Worm (Caenorhabditis elegans) whole organism, L4 larva: Measurements from ENCODE around the gene Y37E11AL.12.

Experiments
- ctbp-1 ChIP-seq: fragments of 200-800 bp; sonication (Bioruptor generic); IDR thresholded peaks from 2 replicates; pipeline ENCODE4 v1.3.6; 2022; ENCODE audit warnings: missing genetic modification reagents, missing genetic modification characterization, missing compliant biosample characterization
- lin-29 ChIP-seq: fragments of 200-800 bp; sonication (Bioruptor generic); IDR thresholded peaks from 2 replicates; pipeline ENCODE4 v1.3.6; 2022; ENCODE audit warnings: missing genetic modification reagents, missing genetic modification characterization, missing compliant biosample characterization

DNA sequence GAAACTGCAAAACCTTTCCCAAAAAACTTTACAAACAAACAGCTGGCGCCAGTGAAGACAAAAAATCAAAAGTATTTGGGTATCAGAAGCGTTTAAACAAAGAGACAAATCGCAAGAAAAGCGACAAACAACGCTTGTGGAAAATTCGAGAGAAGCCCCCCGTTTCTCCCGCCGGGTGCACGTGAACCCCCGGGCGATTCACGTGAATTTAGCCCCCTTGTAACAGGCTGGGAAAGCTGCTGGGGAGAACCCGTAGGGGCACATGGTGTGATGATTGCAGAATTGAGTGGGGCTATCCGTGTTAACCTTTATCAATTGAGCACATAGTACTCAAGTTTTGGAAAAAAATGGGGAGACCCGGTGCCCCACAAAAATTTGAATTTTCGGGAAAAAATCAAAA is 47.6 kb downstream of the Y37E11AL.12 start:
- TF ChIP-seq ctbp-1 (GFP tag; lab: Robert Waterston, UW) = no peak
- no peak for TF ChIP-seq lin-29 (GFP tag; lab: Robert Waterston, UW)
